Worm (Caenorhabditis elegans) whole organism, early embryonic: ENCODE measurements around the gene srv-19.

Source experiments
- ama-1 ChIP-seq: fragments of 150-350 bp; optimal IDR thresholded peaks from 2 replicates; lab custom pipeline; 2014
- ceh-36 ChIP-seq: sonication (generic microtip); optimal IDR thresholded peaks from 2 replicates; lab custom pipeline; 2016; ENCODE audit warnings: missing genetic modification characterization, inconsistent platforms, missing compliant biosample characterization
- hnd-1 ChIP-seq: sonication (generic microtip); optimal IDR thresholded peaks from 2 replicates; lab custom pipeline; 2016; ENCODE audit warnings: missing genetic modification characterization, missing compliant biosample characterization
- sea-1 ChIP-seq: fragments of 200-800 bp; sonication (Bioruptor generic); conservative IDR thresholded peaks from 2 replicates; pipeline ENCODE4 v1.3.6; 2022; ENCODE audit warnings: missing genetic modification characterization, missing compliant biosample characterization

DNA sequence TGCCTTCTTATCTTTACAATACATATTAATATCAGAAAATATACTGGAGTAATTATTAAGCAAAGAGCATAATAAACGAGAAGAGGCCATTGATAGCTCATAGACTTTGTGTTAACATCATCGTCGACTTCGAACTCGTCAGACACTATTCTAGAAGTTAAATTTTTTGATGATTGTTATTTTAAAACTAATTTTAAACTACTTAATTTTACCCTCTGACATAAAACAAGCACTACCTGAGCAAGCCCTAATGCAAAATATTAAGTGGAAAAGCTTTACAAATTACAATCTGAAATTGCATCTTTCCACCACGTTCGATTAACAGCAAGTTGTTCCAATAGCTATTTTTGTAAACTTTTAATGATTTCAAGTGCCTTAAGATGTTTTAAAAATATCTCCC, 3.7 kb downstream of the srv-19 start, which contains the start of gene srv-17:
- TF ChIP-seq sea-1 (GFP tag; lab: Robert Waterston, UW) (no peak), ceh-36 (tag; lab: Kevin White, UChicago) (no peak), ama-1 (lab: Kevin White, UChicago) (no peak), hnd-1 (tag; lab: Kevin White, UChicago) (no peak)
